Worm (Caenorhabditis elegans) whole organism, mixed stage, embryonic: ENCODE results near the gene prmt-6.

Source experiments
- nhr-76 ChIP-seq: sonication (generic microtip); optimal IDR thresholded peaks from 2 replicates; lab custom pipeline; 2017; ENCODE audit warnings: missing biosample characterization, missing genetic modification characterization
- snpc-4 ChIP-seq: fragments of 150-350 bp; optimal IDR thresholded peaks from 2 replicates; lab custom pipeline; 2014; ENCODE audit warnings: missing biosample characterization, missing genetic modification characterization
- tbx-8 ChIP-seq: fragments of 200-800 bp; sonication (Bioruptor generic); optimal IDR thresholded peaks from 2 replicates; lab custom pipeline; 2018; ENCODE audit warnings: mild to moderate bottlenecking, missing genetic modification characterization, moderate library complexity, missing compliant biosample characterization

DNA sequence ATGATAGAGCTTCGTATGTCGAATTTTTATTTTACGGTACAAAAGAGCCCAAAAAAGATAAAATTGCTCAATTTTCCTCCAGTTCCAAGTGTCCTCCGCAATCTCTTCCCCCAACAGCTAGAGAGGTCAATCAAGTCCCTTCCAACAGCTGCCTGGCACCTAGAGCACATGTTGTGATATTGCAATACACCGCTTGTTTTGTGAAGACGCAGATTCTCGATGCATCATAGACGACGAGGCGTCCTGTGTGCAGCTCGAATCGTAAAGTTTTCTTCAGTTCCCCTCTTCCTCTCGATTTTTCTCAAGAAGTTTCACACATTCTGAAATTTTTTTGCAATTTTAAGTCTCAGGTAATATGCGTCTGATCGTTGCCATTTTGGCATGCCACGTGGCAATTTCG lies 5.8 kb downstream of the prmt-6 start, which contains the start of gene test-1:
- TF ChIP-seq nhr-76 (tag; lab: Kevin White, UChicago) = no peak
- no peak for TF ChIP-seq tbx-8 (GFP tag; lab: Kevin White, UChicago)
- TF ChIP-seq snpc-4 = no peak
